Worm (Caenorhabditis elegans): ENCODE data around the gene dop-6.
"Not testable (repeated sequence)": the region's sequence is repeated elsewhere in the genome, so short reads cannot be mapped to it uniquely, and the experiment has no call there.

Gene dop-6

DNA sequence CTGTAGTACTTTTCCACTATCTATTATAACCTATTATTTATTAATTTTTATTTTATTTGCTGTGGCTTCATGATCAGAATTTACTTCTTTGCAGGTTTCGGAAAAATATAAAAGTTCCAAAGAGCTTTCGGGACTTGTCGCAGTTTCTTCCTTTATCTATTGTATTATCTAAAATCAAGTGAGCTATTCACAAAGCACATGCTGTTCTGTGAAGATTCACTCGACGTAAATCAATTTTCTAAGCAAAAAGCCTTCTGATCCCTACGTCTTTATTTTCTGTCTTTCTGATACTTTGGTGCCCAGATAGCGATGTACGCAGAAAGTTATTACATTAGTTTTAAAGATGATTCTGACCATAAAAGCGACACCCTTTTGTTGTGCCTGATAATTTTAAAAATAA, 3.6 kb upstream of the dop-6 start:
- TF ChIP-seq aly-2 (tag; optimal IDR thresholded peaks at IDR 0.05) = no peak
- TF ChIP-seq fkh-10 (GFP tag; optimal IDR thresholded peaks at IDR 0.05) = peak; percentile 97

DNA sequence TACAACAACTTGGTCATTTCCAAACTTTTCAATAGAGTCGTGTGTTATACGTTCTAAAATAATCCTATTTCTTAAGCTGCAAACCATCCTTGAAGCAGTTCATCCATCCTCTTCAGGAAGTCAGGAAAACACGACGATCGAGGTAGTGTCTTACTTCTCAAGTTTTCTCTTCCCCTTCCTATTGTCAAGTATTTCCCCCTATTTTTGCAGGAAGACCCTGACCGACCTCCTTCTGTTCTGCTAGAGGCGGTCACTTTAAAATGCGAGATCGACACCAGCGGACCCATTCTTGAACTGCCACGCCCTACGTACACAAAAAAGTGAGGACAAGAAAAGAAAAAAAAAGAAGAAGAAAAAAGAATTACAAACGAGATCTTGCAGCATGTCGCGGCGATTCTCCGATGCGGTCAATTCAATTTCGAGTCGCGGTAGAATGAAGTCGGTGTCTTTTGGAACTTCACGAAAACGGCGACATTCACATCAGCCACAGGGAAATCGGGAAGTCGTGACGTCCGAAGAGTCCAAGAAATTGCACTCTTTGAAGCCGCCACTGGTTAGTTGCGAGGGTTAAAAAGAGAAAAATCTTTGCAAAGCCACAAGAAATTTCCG, 2.3 kb downstream of the dop-6 start:
- no peak for TF ChIP-seq elt-3 (tag; optimal IDR thresholded peaks at IDR 0.05)
- TF ChIP-seq unc-62 (GFP tag; optimal IDR thresholded peaks at IDR 0.05) = no peak
- no peak for TF ChIP-seq lin-15B (tag; optimal IDR thresholded peaks at IDR 0.05)
- TF ChIP-seq nhr-43 (tag; optimal IDR thresholded peaks at IDR 0.05; ENCODE audit: poor library complexity, severe bottlenecking) = no peak
- peak; percentile 76 for TF ChIP-seq fkh-10 (GFP tag; optimal IDR thresholded peaks at IDR 0.05)

- TF ChIP-seq pqm-1 (tag; optimal IDR thresholded peaks at IDR 0.05) (no peak), fos-1 (tag; optimal IDR thresholded peaks at IDR 0.05) (no peak), fkh-2 (tag; optimal IDR thresholded peaks at IDR 0.05) (no peak), elt-3 (tag; optimal IDR thresholded peaks at IDR 0.05) (no peak), unc-39 (tag; optimal IDR thresholded peaks at IDR 0.05) (no peak), ceh-16 (tag; optimal IDR thresholded peaks at IDR 0.05) (no peak), ztf-4 (tag; optimal IDR thresholded peaks at IDR 0.05) (no peak), mdl-1 (tag; optimal IDR thresholded peaks at IDR 0.05) (no peak), ztf-11 (tag; optimal IDR thresholded peaks at IDR 0.05) (no peak), snpc-4 (tag; optimal IDR thresholded peaks at IDR 0.05) (no peak), nhr-25 (tag; optimal IDR thresholded peaks at IDR 0.05) (no peak), fkh-10 (GFP tag; optimal IDR thresholded peaks at IDR 0.05) (no peak), skn-1 (tag; optimal IDR thresholded peaks at IDR 0.05) (no peak), nhr-67 (tag; optimal IDR thresholded peaks at IDR 0.05) (no peak), nhr-11 (tag; optimal IDR thresholded peaks at IDR 0.05) (no peak), elt-2 (tag; optimal IDR thresholded peaks at IDR 0.05) (no peak), nhr-12 (tag; optimal IDR thresholded peaks at IDR 0.05) (no peak), ZK546.5 (tag; optimal IDR thresholded peaks at IDR 0.05) (no peak), tbx-2 (tag; optimal IDR thresholded peaks at IDR 0.05) (no peak), ceh-9 (tag; optimal IDR thresholded peaks at IDR 0.05) (no peak)
Measured at ce11 chrX:4328816-4329215, 8.2 kb downstream of the dop-6 start, which contains the start of gene C24A8.5. C24A8.5 (minus strand) TSS chrX:4328916.

DNA sequence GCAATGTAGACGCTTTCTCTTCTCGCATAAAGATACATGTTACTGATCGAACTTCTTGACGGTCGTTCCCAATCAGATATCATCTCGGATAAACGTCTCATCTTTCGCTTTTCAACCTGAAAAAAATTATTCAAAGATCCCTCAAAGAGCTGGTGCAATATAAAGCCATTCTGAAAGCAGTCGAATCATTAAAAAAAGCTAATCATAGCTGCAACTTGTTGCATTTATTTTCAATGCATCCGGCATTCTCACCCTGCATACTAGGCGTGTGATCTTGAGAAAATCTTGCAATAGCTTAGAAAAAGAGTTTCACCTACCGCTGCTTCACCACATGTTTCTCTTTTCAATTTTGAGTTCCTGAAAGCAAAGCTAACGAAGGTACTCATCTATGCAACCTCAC, 11.6 kb downstream of the dop-6 start, which contains the start of gene C24A8.6:
TSS of gene C24A8.6 (minus strand) at position 101 of the 400 bp plus-strand sequence.
- TF ChIP-seq ceh-28, jun-1, egl-5 (tag; optimal IDR thresholded peaks at IDR 0.05): not testable (repeated sequence)

ce11 chrX:4335950-4336349, 15.3 kb downstream of the dop-6 start, which contains the start of gene cst-2:
cst-2 (minus strand) TSS chrX:4336050.
- not testable (repeated sequence) for TF ChIP-seq ceh-16, nhr-67, nhr-12 (tag; optimal IDR thresholded peaks at IDR 0.05)

DNA sequence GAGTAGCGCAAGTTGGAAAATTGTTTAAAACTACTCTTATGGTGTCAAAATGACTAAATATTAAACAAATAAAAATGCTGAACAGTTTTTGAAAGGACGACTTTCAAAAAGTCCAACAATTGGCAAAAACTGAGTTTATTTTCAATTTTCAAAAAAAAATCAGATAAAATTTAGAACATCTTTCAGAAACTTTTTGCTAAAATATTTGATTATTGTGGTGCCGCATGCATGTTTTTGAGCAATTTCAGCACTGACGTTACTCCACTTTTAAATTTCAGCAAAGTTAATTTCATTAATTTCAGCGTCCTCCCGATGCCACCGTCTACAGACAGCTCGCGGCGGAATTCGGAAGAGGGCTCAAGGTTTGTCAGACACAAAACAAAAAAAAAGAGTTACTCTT, 18.7 kb downstream of the dop-6 start, which contains the start of gene cst-1:
TSS of gene cst-1 (plus strand) at position 301 of the 400 bp plus-strand sequence.
- not testable (repeated sequence) for TF ChIP-seq nhr-12, elt-1, nhr-237 (tag; optimal IDR thresholded peaks at IDR 0.05)

- TF ChIP-seq zag-1 (tag; optimal IDR thresholded peaks at IDR 0.05) (no peak), elt-2 (tag; optimal IDR thresholded peaks at IDR 0.05) (no peak), nhr-77 (tag; optimal IDR thresholded peaks at IDR 0.05) (no peak), ztf-11 (tag; optimal IDR thresholded peaks at IDR 0.05) (no peak), nhr-237 (tag; optimal IDR thresholded peaks at IDR 0.05) (no peak), nhr-28 (tag; optimal IDR thresholded peaks at IDR 0.05) (no peak), elt-1 (tag; optimal IDR thresholded peaks at IDR 0.05) (no peak), hmg-11 (tag; optimal IDR thresholded peaks at IDR 0.05) (no peak), mdl-1 (tag; optimal IDR thresholded peaks at IDR 0.05) (no peak), pha-4 (tag; optimal IDR thresholded peaks at IDR 0.05) (no peak), sea-2 (GFP tag; optimal IDR thresholded peaks at IDR 0.05) (no peak), ama-1 (optimal IDR thresholded peaks at IDR 0.05) (no peak), fkh-2 (tag; optimal IDR thresholded peaks at IDR 0.05) (no peak)
Measured at ce11 chrX:4342730-4343129, 22.1 kb downstream of the dop-6 start.

Measured in whole organism, L3 larva.